Worm (Caenorhabditis elegans) whole organism, L2 larva: ENCODE measurements around the gene H03G16.7.

Source experiments
- R02D3.7 ChIP-seq: fragments of 150-350 bp; optimal IDR thresholded peaks from 2 replicates; lab custom pipeline; 2014; ENCODE audit warnings: missing biosample characterization, missing genetic modification characterization
- ama-1 ChIP-seq: fragments of 150-350 bp; optimal IDR thresholded peaks from 2 replicates; lab custom pipeline; 2018; ENCODE audit warnings: inconsistent platforms
- mdl-1 ChIP-seq, 2 experiments: fragments of 150-350 bp in 1 of 2; sonication (generic microtip) in 1 of 2; optimal IDR thresholded peaks; 2 replicates each; lab custom pipeline; 2017; ENCODE audit warnings: missing biosample characterization in 2 of 2, missing genetic modification characterization in 2 of 2
- nhr-11 ChIP-seq: fragments of 150-350 bp; optimal IDR thresholded peaks from 2 replicates; lab custom pipeline; 2014; ENCODE audit warnings: missing biosample characterization, missing genetic modification characterization
- nhr-12 ChIP-seq: fragments of 150-350 bp; optimal IDR thresholded peaks from 2 replicates; lab custom pipeline; 2014; ENCODE audit warnings: missing biosample characterization, missing genetic modification characterization
- nhr-23 ChIP-seq: fragments of 150-350 bp; optimal IDR thresholded peaks from 2 replicates; lab custom pipeline; 2014; ENCODE audit warnings: missing biosample characterization, missing genetic modification reagents, missing genetic modification characterization
- nhr-6 ChIP-seq: fragments of 150-350 bp; optimal IDR thresholded peaks from 2 replicates; lab custom pipeline; 2014; ENCODE audit warnings: missing biosample characterization, missing genetic modification characterization

ce11 chrX:15097763-15098162, 41.9 kb upstream of the H03G16.7 start, which contains the start of gene F09B12.3:
- TF ChIP-seq ama-1 (lab: Kevin White, UChicago) (no peak), nhr-11 (tag; lab: Kevin White, UChicago) (no peak), nhr-23 (tag; lab: Kevin White, UChicago) (no peak), nhr-12 (no peak), R02D3.7 (tag; lab: Kevin White, UChicago) (no peak), mdl-1 (tag; optimal IDR thresholded peaks at IDR 0.05; lab: Kevin White, UChicago) (no peak), nhr-6 (tag; lab: Kevin White, UChicago) (no peak)
